Fruit fly (Drosophila melanogaster) whole organism, embryonic: Measurements from ENCODE around the gene CG2681.
A peak's percentile ranks its signal among the peaks of the same experiment; 100 is the strongest.

Experiments
- Asciz ChIP-seq: fragments of 200-800 bp; sonication (Bioruptor generic); optimal IDR thresholded peaks from 2 replicates; lab custom pipeline; 2017; ENCODE audit warnings: missing biosample characterization, mild to moderate bottlenecking, missing genetic modification characterization, missing genetic modification reagents
- BtbVII ChIP-seq: fragments of 200-800 bp; sonication (Bioruptor generic); optimal IDR thresholded peaks from 3 replicates; lab custom pipeline; 2017; ENCODE audit warnings: missing biosample characterization, mild to moderate bottlenecking, missing genetic modification characterization
- CG10565 ChIP-seq: fragments of 200-800 bp; sonication (Bioruptor generic); optimal IDR thresholded peaks from 3 replicates; lab custom pipeline; 2016; ENCODE audit warnings: missing biosample characterization, mild to moderate bottlenecking, missing genetic modification characterization
- CG11085 ChIP-seq: fragments of 200-800 bp; sonication (Bioruptor generic); IDR thresholded peaks from 2 replicates; pipeline ENCODE4 v1.3.6; 2022; ENCODE audit warnings: missing biosample characterization, missing genetic modification characterization
- CG12659 ChIP-seq: fragments of 200-800 bp; sonication (Bioruptor generic); optimal IDR thresholded peaks from 3 replicates; lab custom pipeline; 2017; ENCODE audit warnings: mild to moderate bottlenecking, missing biosample characterization, missing genetic modification reagents, missing genetic modification characterization
- CG12744 ChIP-seq: fragments of 200-800 bp; sonication (Bioruptor generic); optimal IDR thresholded peaks from 2 replicates; lab custom pipeline; 2016; ENCODE audit warnings: missing biosample characterization, missing genetic modification characterization
- CG12769 ChIP-seq: fragments of 200-800 bp; sonication (Bioruptor generic); optimal IDR thresholded peaks from 2 replicates; lab custom pipeline; 2019; ENCODE audit warnings: missing biosample characterization, mild to moderate bottlenecking, missing genetic modification characterization, moderate library complexity
- CG13296 ChIP-seq: fragments of 200-800 bp; sonication (Bioruptor generic); optimal IDR thresholded peaks from 3 replicates; lab custom pipeline; 2018; ENCODE audit warnings: missing biosample characterization, mild to moderate bottlenecking, missing genetic modification characterization
- CG14441 ChIP-seq: fragments of 200-800 bp; sonication (Bioruptor generic); IDR thresholded peaks from 2 replicates; pipeline ENCODE4 v1.3.6; 2022; ENCODE audit warnings: missing biosample characterization, missing genetic modification characterization
- CG15269 ChIP-seq: fragments of 200-800 bp; sonication (Bioruptor generic); optimal IDR thresholded peaks from 2 replicates; lab custom pipeline; 2018; ENCODE audit warnings: missing biosample characterization, mild to moderate bottlenecking, missing genetic modification characterization, moderate library complexity
- CG15696 ChIP-seq: fragments of 200-800 bp; sonication (Bioruptor generic); optimal IDR thresholded peaks from 2 replicates; lab custom pipeline; 2019; ENCODE audit warnings: missing biosample characterization, mild to moderate bottlenecking, missing genetic modification characterization, moderate library complexity
- CG1647 ChIP-seq: fragments of 200-800 bp; sonication (Bioruptor generic); optimal IDR thresholded peaks from 3 replicates; lab custom pipeline; 2016; ENCODE audit warnings: missing biosample characterization, missing genetic modification characterization
- CG18599 ChIP-seq: fragments of 200-800 bp; sonication (Bioruptor generic); optimal IDR thresholded peaks from 3 replicates; lab custom pipeline; 2017; ENCODE audit warnings: missing biosample characterization, missing genetic modification characterization, mild to moderate bottlenecking, moderate library complexity, missing genetic modification reagents
- CG2129 ChIP-seq: fragments of 200-800 bp; sonication (Bioruptor generic); IDR thresholded peaks from 2 replicates; pipeline ENCODE4 v1.3.6; 2022; ENCODE audit warnings: missing biosample characterization, missing genetic modification characterization; ENCODE audit not compliant: partially characterized antibody
- CG31224 ChIP-seq: fragments of 200-800 bp; sonication (Bioruptor generic); IDR thresholded peaks from 2 replicates; pipeline ENCODE4 v1.3.6; 2022; ENCODE audit warnings: missing biosample characterization, missing genetic modification characterization
- CG32772 ChIP-seq: fragments of 200-800 bp; sonication (Bioruptor generic); IDR thresholded peaks from 2 replicates; pipeline ENCODE4 v1.3.6; 2022; ENCODE audit warnings: missing biosample characterization, missing genetic modification characterization
- CG34224 ChIP-seq: fragments of 200-800 bp; sonication (Bioruptor generic); IDR thresholded peaks from 3 replicates; pipeline ENCODE4 v1.3.6; 2022; ENCODE audit warnings: missing biosample characterization, missing genetic modification characterization; ENCODE audit not compliant: partially characterized antibody
- CG4282 ChIP-seq: fragments of 200-800 bp; sonication (Bioruptor generic); optimal IDR thresholded peaks from 2 replicates; lab custom pipeline; 2016; ENCODE audit warnings: missing biosample characterization, missing genetic modification characterization
- CG4360 ChIP-seq: fragments of 200-800 bp; sonication (Bioruptor generic); IDR thresholded peaks from 2 replicates; pipeline ENCODE4 v1.3.6; 2022; ENCODE audit warnings: missing biosample characterization, missing genetic modification characterization
- CG5245 ChIP-seq: fragments of 200-800 bp; sonication (Bioruptor generic); optimal IDR thresholded peaks from 3 replicates; lab custom pipeline; 2016; ENCODE audit warnings: missing biosample characterization, missing genetic modification characterization
- CG6854 ChIP-seq: fragments of 200-800 bp; sonication (Bioruptor generic); optimal IDR thresholded peaks from 3 replicates; lab custom pipeline; 2017; ENCODE audit warnings: missing biosample characterization, mild to moderate bottlenecking, missing genetic modification characterization
- CG7357 ChIP-seq: fragments of 200-800 bp; sonication (Bioruptor generic); IDR thresholded peaks from 3 replicates; pipeline ENCODE4 v1.3.6; 2022; ENCODE audit warnings: missing biosample characterization, missing genetic modification characterization
- CG7556 ChIP-seq: fragments of 200-800 bp; sonication (Bioruptor generic); optimal IDR thresholded peaks from 2 replicates; lab custom pipeline; 2017; ENCODE audit warnings: missing biosample characterization, mild to moderate bottlenecking, missing genetic modification characterization
- CG9609 ChIP-seq: fragments of 200-800 bp; sonication (Bioruptor generic); optimal IDR thresholded peaks from 3 replicates; lab custom pipeline; 2016; ENCODE audit warnings: missing biosample characterization, missing genetic modification characterization
- CG9817 ChIP-seq: fragments of 200-800 bp; sonication (Bioruptor generic); optimal IDR thresholded peaks from 2 replicates; lab custom pipeline; 2018; ENCODE audit warnings: missing biosample characterization, mild to moderate bottlenecking, missing genetic modification characterization, moderate library complexity
- Dbx ChIP-seq: fragments of 200-800 bp; sonication (Bioruptor generic); IDR thresholded peaks from 3 replicates; pipeline ENCODE4 v1.3.6; 2022; ENCODE audit warnings: missing biosample characterization, missing genetic modification characterization
- Doc3 ChIP-seq: fragments of 200-800 bp; sonication (Bioruptor generic); IDR thresholded peaks from 3 replicates; pipeline ENCODE4 v1.3.6; 2022; ENCODE audit warnings: missing biosample characterization, missing genetic modification characterization; ENCODE audit not compliant: partially characterized antibody
- E2f2 ChIP-seq: fragments of 200-800 bp; sonication (Bioruptor generic); IDR thresholded peaks from 2 replicates; pipeline ENCODE4 v1.3.6; 2022; ENCODE audit warnings: missing biosample characterization, missing genetic modification characterization
- Elba2 ChIP-seq: fragments of 200-800 bp; sonication (Bioruptor generic); optimal IDR thresholded peaks from 3 replicates; lab custom pipeline; 2016; ENCODE audit warnings: missing biosample characterization, missing genetic modification characterization
- Gsc ChIP-seq: fragments of 200-800 bp; sonication (Bioruptor generic); IDR thresholded peaks from 2 replicates; pipeline ENCODE4 v1.3.6; 2022; ENCODE audit warnings: missing biosample characterization, missing genetic modification characterization
- Gug ChIP-seq: fragments of 200-800 bp; sonication (Bioruptor generic); IDR thresholded peaks from 4 replicates; pipeline ENCODE4 v1.3.6; 2022; ENCODE audit warnings: missing biosample characterization, missing genetic modification characterization
- H15 ChIP-seq: fragments of 200-800 bp; sonication (Bioruptor generic); IDR thresholded peaks from 3 replicates; pipeline ENCODE4 v1.3.6; 2022; ENCODE audit warnings: missing biosample characterization, missing genetic modification characterization
- HLH3B ChIP-seq: fragments of 200-800 bp; sonication (Bioruptor generic); IDR thresholded peaks from 2 replicates; pipeline ENCODE4 v1.3.6; 2022; ENCODE audit warnings: missing biosample characterization, missing genetic modification characterization
- Hmr ChIP-seq: fragments of 200-800 bp; sonication (Bioruptor generic); optimal IDR thresholded peaks from 3 replicates; lab custom pipeline; 2017; ENCODE audit warnings: mild to moderate bottlenecking, missing biosample characterization, missing genetic modification reagents, missing genetic modification characterization
- Oaz ChIP-seq: fragments of 200-800 bp; sonication (Bioruptor generic); IDR thresholded peaks from 2 replicates; pipeline ENCODE4 v1.3.6; 2022; ENCODE audit warnings: missing biosample characterization, missing genetic modification characterization
- Opbp ChIP-seq: fragments of 200-800 bp; sonication (Bioruptor generic); IDR thresholded peaks from 3 replicates; pipeline ENCODE4 v1.3.6; 2022; ENCODE audit warnings: missing biosample characterization, missing genetic modification characterization; ENCODE audit not compliant: partially characterized antibody
- Rfx ChIP-seq: fragments of 200-800 bp; sonication (Bioruptor generic); IDR thresholded peaks from 2 replicates; pipeline ENCODE4 v1.3.6; 2022; ENCODE audit warnings: missing biosample characterization, missing genetic modification characterization
- Scr ChIP-seq: fragments of 200-800 bp; sonication (Bioruptor generic); IDR thresholded peaks from 2 replicates; pipeline ENCODE4 v1.3.6; 2022; ENCODE audit warnings: missing biosample characterization, missing genetic modification characterization; ENCODE audit not compliant: partially characterized antibody
- TFAM ChIP-seq: fragments of 200-800 bp; sonication (Bioruptor generic); optimal IDR thresholded peaks from 2 replicates; lab custom pipeline; 2017; ENCODE audit warnings: missing biosample characterization, missing genetic modification characterization, inconsistent platforms
- ato ChIP-seq: fragments of 200-800 bp; sonication (Bioruptor generic); IDR thresholded peaks from 2 replicates; pipeline ENCODE4 v1.3.6; 2022; ENCODE audit warnings: missing biosample characterization, missing genetic modification characterization; ENCODE audit not compliant: partially characterized antibody
- chn ChIP-seq: fragments of 200-800 bp; sonication (Bioruptor generic); optimal IDR thresholded peaks from 2 replicates; lab custom pipeline; 2016; ENCODE audit warnings: missing biosample characterization, missing genetic modification characterization
- croc ChIP-seq: fragments of 200-800 bp; sonication (Bioruptor generic); conservative IDR thresholded peaks from 3 replicates; pipeline ENCODE4 v1.3.6; 2022; ENCODE audit warnings: missing biosample characterization, missing genetic modification characterization
- cwo ChIP-seq: fragments of 200-800 bp; sonication (Bioruptor generic); optimal IDR thresholded peaks from 3 replicates; lab custom pipeline; 2017; ENCODE audit warnings: missing biosample characterization, missing genetic modification characterization, mild to moderate bottlenecking, moderate library complexity, missing genetic modification reagents
- eyg ChIP-seq: fragments of 200-800 bp; sonication (Bioruptor generic); optimal IDR thresholded peaks from 3 replicates; lab custom pipeline; 2016; ENCODE audit warnings: missing biosample characterization, missing genetic modification characterization
- gro ChIP-seq: fragments of 200-800 bp; sonication (Bioruptor generic); optimal IDR thresholded peaks from 2 replicates; lab custom pipeline; 2016; ENCODE audit warnings: missing biosample characterization, missing genetic modification characterization
- prd ChIP-seq, 3 experiments: fragments of >200 bp in 2 of 3; fragments of 200-800 bp in 1 of 3; sonication (Bioruptor generic) in 1 of 3; optimal IDR thresholded peaks in 2 of 3; IDR thresholded peaks in 1 of 3; 2 replicates in 2 of 3; 3 replicates in 1 of 3; pipeline versions ENCODE4 v1.3.6 to Lab custom; 2017 to 2022; ENCODE audit warnings: missing biosample characterization in 1 of 3, missing genetic modification characterization in 1 of 3
- slp2 ChIP-seq: fragments of 200-800 bp; sonication (Bioruptor generic); optimal IDR thresholded peaks from 2 replicates; lab custom pipeline; 2016; ENCODE audit warnings: missing biosample characterization, missing genetic modification characterization
- sug ChIP-seq: fragments of 200-800 bp; optimal IDR thresholded peaks from 2 replicates; lab custom pipeline; 2019; ENCODE audit warnings: missing biosample characterization, mild to moderate bottlenecking, missing genetic modification characterization, moderate library complexity
- tup ChIP-seq: fragments of 200-800 bp; sonication (Bioruptor generic); optimal IDR thresholded peaks from 2 replicates; lab custom pipeline; 2016; ENCODE audit warnings: missing biosample characterization, mild to moderate bottlenecking, missing genetic modification characterization, moderate library complexity
- tx ChIP-seq: fragments of 200-800 bp; sonication (Bioruptor generic); optimal IDR thresholded peaks from 2 replicates; lab custom pipeline; 2016; ENCODE audit warnings: missing biosample characterization, missing genetic modification characterization
- zen2 ChIP-seq: fragments of 200-800 bp; sonication (Bioruptor generic); IDR thresholded peaks from 3 replicates; pipeline ENCODE4 v1.3.6; 2022; ENCODE audit warnings: missing biosample characterization, missing genetic modification characterization; ENCODE audit not compliant: partially characterized antibody

The CG2681 gene

dm6 chrX:2663416-2663815 is 45.1 kb upstream of the CG2681 start (continued):
- TF ChIP-seq Dbx (GFP tag; lab: Robert Waterston, UW), result no peak
- no peak for TF ChIP-seq chn (GFP tag; lab: Kevin White, UChicago)
- no peak for TF ChIP-seq Asciz
- no peak for TF ChIP-seq CG2129 (GFP tag; lab: Robert Waterston, UW)
- TF ChIP-seq CG18599, result peak; percentile 34
- TF ChIP-seq tup, result no peak
- no peak for TF ChIP-seq CG31224 (GFP tag; lab: Robert Waterston, UW)
- no peak for TF ChIP-seq CG4282
- peak; percentile 18 for TF ChIP-seq BtbVII (GFP tag; lab: Kevin White, UChicago)
- TF ChIP-seq tx (GFP tag; lab: Kevin White, UChicago), result no peak
- TF ChIP-seq CG4360 (GFP tag; lab: Robert Waterston, UW), result no peak
- TF ChIP-seq sug (tag; lab: Kevin White, UChicago), result no peak
- peak; percentile 16 for TF ChIP-seq CG6854 (GFP tag; lab: Kevin White, UChicago)
- TF ChIP-seq Doc3 (GFP tag; lab: Robert Waterston, UW), result no peak
- no peak for TF ChIP-seq H15 (GFP tag; lab: Robert Waterston, UW)
- no peak for TF ChIP-seq eyg (GFP tag; lab: Kevin White, UChicago)
- TF ChIP-seq gro (GFP tag; lab: Kevin White, UChicago), result no peak
- TF ChIP-seq CG15696 (tag; lab: Kevin White, UChicago), result no peak
- TF ChIP-seq CG1647 (GFP tag; lab: Kevin White, UChicago), result no peak
- TF ChIP-seq slp2 (GFP tag; lab: Kevin White, UChicago), result no peak
- TF ChIP-seq CG11085 (GFP tag; lab: Robert Waterston, UW), result no peak
- no peak for TF ChIP-seq Gug (GFP tag; lab: Robert Waterston, UW)
- no peak for TF ChIP-seq CG5245 (GFP tag; lab: Kevin White, UChicago)
- no peak for TF ChIP-seq CG12744 (GFP tag; lab: Kevin White, UChicago)
- TF ChIP-seq CG9817 (tag; lab: Kevin White, UChicago), result no peak
- TF ChIP-seq CG34224 (GFP tag; lab: Robert Waterston, UW), result no peak
- TF ChIP-seq zen2 (GFP tag; lab: Robert Waterston, UW), result no peak
- no peak for TF ChIP-seq cwo (GFP tag; lab: Kevin White, UChicago)
- TF ChIP-seq CG7556 (GFP tag; lab: Kevin White, UChicago), result no peak
- TF ChIP-seq Oaz, result no peak
- TF ChIP-seq Gsc (GFP tag; lab: Robert Waterston, UW), result no peak
- no peak for TF ChIP-seq croc (GFP tag; lab: Robert Waterston, UW)
- TF ChIP-seq Rfx (GFP tag; lab: Robert Waterston, UW), result no peak; the same call in 1 of the 2 replicates
- TF ChIP-seq CG9609 (GFP tag; lab: Kevin White, UChicago), result no peak
- no peak for TF ChIP-seq Opbp
- no peak for TF ChIP-seq CG10565 (GFP tag; lab: Kevin White, UChicago)
- TF ChIP-seq CG12659 (GFP tag; lab: Kevin White, UChicago), result no peak
- no peak for TF ChIP-seq CG7357
- no peak for TF ChIP-seq CG14441 (GFP tag; lab: Robert Waterston, UW)
- TF ChIP-seq ato (GFP tag; lab: Robert Waterston, UW), result no peak
- no peak for TF ChIP-seq E2f2 (GFP tag; lab: Robert Waterston, UW)
- TF ChIP-seq HLH3B, result no peak
- TF ChIP-seq Hmr (GFP tag; lab: Kevin White, UChicago), result peak; percentile 50
- TF ChIP-seq Elba2 (GFP tag; lab: Kevin White, UChicago), result no peak
- TF ChIP-seq TFAM (GFP tag; lab: Kevin White, UChicago), result no peak
- TF ChIP-seq CG32772, result no peak
- TF ChIP-seq Scr (GFP tag; lab: Robert Waterston, UW), result no peak
- no peak for TF ChIP-seq prd (optimal IDR thresholded peaks at IDR 0.05; lab: Kevin White, UChicago)
- no peak for TF ChIP-seq prd (GFP tag; IDR thresholded peaks at IDR 0.05; lab: Robert Waterston, UW)
- no peak for TF ChIP-seq CG15269 (tag; lab: Kevin White, UChicago)
- TF ChIP-seq CG13296 (GFP tag; lab: Kevin White, UChicago), result peak; percentile 30
- TF ChIP-seq CG12769 (tag; lab: Kevin White, UChicago), result no peak
